Worm (Caenorhabditis elegans): ENCODE results near the gene F31F6.3.

Gene F31F6.3

ce11 chrX:14872817-14873469 lies at the start of gene F31F6.3:
F31F6.3 (minus strand) TSS chrX:14872867.
- TF ChIP-seq elt-1 (tag; optimal IDR thresholded peaks at IDR 0.05), result no peak

ce11 chrX:14920880-14921279 lies 48.2 kb upstream of the F31F6.3 start:
- TF ChIP-seq unc-39 (tag; optimal IDR thresholded peaks at IDR 0.05), result no peak
- peak; percentile 86 for TF ChIP-seq fkh-10 (GFP tag; optimal IDR thresholded peaks at IDR 0.05)
- no peak for TF ChIP-seq hmg-11 (tag; optimal IDR thresholded peaks at IDR 0.05)
- no peak for TF ChIP-seq jun-1 (tag; optimal IDR thresholded peaks at IDR 0.05)

ce11 chrX:14918538-14918937 lies 45.9 kb upstream of the F31F6.3 start, which contains the start of gene npr-40:
npr-40 (plus strand) TSS chrX:14918838.
- TF ChIP-seq eor-1 (tag; optimal IDR thresholded peaks at IDR 0.05) (no peak), nhr-76 (tag; optimal IDR thresholded peaks at IDR 0.05) (no peak), zag-1 (tag; optimal IDR thresholded peaks at IDR 0.05) (no peak), lsy-12 (tag; optimal IDR thresholded peaks at IDR 0.05) (no peak), snpc-4 (tag; optimal IDR thresholded peaks at IDR 0.05) (no peak), fkh-10 (GFP tag; optimal IDR thresholded peaks at IDR 0.05) (no peak), nhr-25 (tag; optimal IDR thresholded peaks at IDR 0.05) (no peak), nhr-67 (tag; optimal IDR thresholded peaks at IDR 0.05) (no peak)

- TF ChIP-seq skn-1 (tag; optimal IDR thresholded peaks at IDR 0.05), result no peak
- no peak for TF ChIP-seq tbx-2 (tag; optimal IDR thresholded peaks at IDR 0.05)
- no peak for TF ChIP-seq ceh-9 (tag; optimal IDR thresholded peaks at IDR 0.05)
- TF ChIP-seq zag-1 (tag; optimal IDR thresholded peaks at IDR 0.05), result no peak
- TF ChIP-seq fos-1 (tag; optimal IDR thresholded peaks at IDR 0.05), result no peak
- peak; percentile 9 for TF ChIP-seq fkh-10 (GFP tag; optimal IDR thresholded peaks at IDR 0.05)
- TF ChIP-seq nhr-237 (tag; optimal IDR thresholded peaks at IDR 0.05), result no peak
- no peak for TF ChIP-seq ama-1 (optimal IDR thresholded peaks at IDR 0.05)
Observed at ce11 chrX:14916767-14917166, 44.1 kb upstream of the F31F6.3 start.

- no peak for TF ChIP-seq ceh-82 (tag; optimal IDR thresholded peaks at IDR 0.05)
- peak; percentile 85 for TF ChIP-seq fkh-10 (GFP tag; optimal IDR thresholded peaks at IDR 0.05)
Observed at ce11 chrX:14910689-14911088, 38.0 kb upstream of the F31F6.3 start.

- peak; percentile 18 for TF ChIP-seq nhr-76 (tag; optimal IDR thresholded peaks at IDR 0.05)
- no peak for TF ChIP-seq daf-12 (tag; optimal IDR thresholded peaks at IDR 0.05)
- no peak for TF ChIP-seq ZK546.5 (tag; optimal IDR thresholded peaks at IDR 0.05)
- TF ChIP-seq unc-39 (tag; optimal IDR thresholded peaks at IDR 0.05), result no peak
- TF ChIP-seq nhr-23 (tag; optimal IDR thresholded peaks at IDR 0.05), result peak; percentile 22
- peak in 1 of 3 experiments; percentile 37 for TF ChIP-seq elt-3 (tag; optimal IDR thresholded peaks at IDR 0.05)
Observed at ce11 chrX:14907257-14907801, 34.7 kb upstream of the F31F6.3 start.

- TF ChIP-seq aly-2 (tag; optimal IDR thresholded peaks at IDR 0.05) (no peak), ztf-11 (tag; optimal IDR thresholded peaks at IDR 0.05) (no peak), egl-5 (tag; optimal IDR thresholded peaks at IDR 0.05) (no peak)
Observed at ce11 chrX:14905161-14905560, 32.5 kb upstream of the F31F6.3 start, which contains the start of gene hex-5. hex-5 (minus strand) TSS chrX:14905261.

ce11 chrX:14903424-14903823 lies 30.8 kb upstream of the F31F6.3 start:
- TF ChIP-seq nhr-67 (tag; optimal IDR thresholded peaks at IDR 0.05) (no peak), elt-3 (tag; optimal IDR thresholded peaks at IDR 0.05) (peak in 2 of 3 experiments; percentile 54 to 67)

ce11 chrX:14900487-14900886 lies 27.8 kb upstream of the F31F6.3 start:
- peak; percentile 47 for TF ChIP-seq nhr-25 (tag; optimal IDR thresholded peaks at IDR 0.05)
- no peak for TF ChIP-seq elt-2 (tag; optimal IDR thresholded peaks at IDR 0.05)
- no peak for TF ChIP-seq unc-62 (GFP tag; optimal IDR thresholded peaks at IDR 0.05)
- no peak for TF ChIP-seq ceh-9 (tag; optimal IDR thresholded peaks at IDR 0.05)
- peak in 2 of 3 experiments; percentile 26 to 27 for TF ChIP-seq elt-3 (tag; optimal IDR thresholded peaks at IDR 0.05)
- TF ChIP-seq lin-15B (tag; optimal IDR thresholded peaks at IDR 0.05), result no peak
- no peak for TF ChIP-seq sea-2 (GFP tag; optimal IDR thresholded peaks at IDR 0.05)
- TF ChIP-seq nhr-43 (tag; optimal IDR thresholded peaks at IDR 0.05; ENCODE audit: poor library complexity, severe bottlenecking), result peak; percentile 0
- TF ChIP-seq ZK546.5 (tag; optimal IDR thresholded peaks at IDR 0.05), result no peak
- TF ChIP-seq hmg-11 (tag; optimal IDR thresholded peaks at IDR 0.05), result no peak
- no peak for TF ChIP-seq ama-1 (optimal IDR thresholded peaks at IDR 0.05)
- TF ChIP-seq nhr-77 (tag; optimal IDR thresholded peaks at IDR 0.05), result no peak
- no peak for TF ChIP-seq egl-5 (tag; optimal IDR thresholded peaks at IDR 0.05)
- no peak for TF ChIP-seq nhr-237 (tag; optimal IDR thresholded peaks at IDR 0.05)

All from whole organism, L3 larva.